Worm (Caenorhabditis elegans) whole organism, L1 larva: Measurements from ENCODE around the gene zig-13.

ENCODE experiments used
- nhr-77 ChIP-seq: fragments of 150-350 bp; optimal IDR thresholded peaks from 2 replicates; lab custom pipeline; 2014; ENCODE audit warnings: missing biosample characterization, missing genetic modification characterization
- tbx-2 ChIP-seq: sonication (generic microtip); optimal IDR thresholded peaks from 2 replicates; lab custom pipeline; 2016; ENCODE audit warnings: missing genetic modification characterization, missing compliant biosample characterization
- unc-30 ChIP-seq: sonication (generic microtip); optimal IDR thresholded peaks from 2 replicates; lab custom pipeline; 2017; ENCODE audit warnings: missing biosample characterization, missing genetic modification characterization

ce11 chrIII:164775-165174 is 8.2 kb upstream of the zig-13 start, which contains the start of gene F40G9.8:
- TF ChIP-seq unc-30 (no peak), tbx-2 (no peak), nhr-77 (tag; lab: Kevin White, UChicago) (no peak)
